Fruit fly (Drosophila melanogaster) whole organism, prepupa: ENCODE measurements around the gene Pur-alpha.
A peak's percentile ranks its signal among the peaks of the same experiment; 100 is the strongest.

Experiments
- CG10631 ChIP-seq: fragments of 200-800 bp; sonication (Bioruptor generic); optimal IDR thresholded peaks from 2 replicates; lab custom pipeline; 2016; ENCODE audit warnings: missing biosample characterization, missing genetic modification characterization
- CG11762 ChIP-seq: fragments of 200-800 bp; sonication (Bioruptor generic); optimal IDR thresholded peaks from 3 replicates; lab custom pipeline; 2016; ENCODE audit warnings: missing biosample characterization, missing genetic modification characterization; ENCODE audit not compliant: insufficient read depth
- CG11902 ChIP-seq: fragments of 200-800 bp; sonication (Bioruptor generic); optimal IDR thresholded peaks from 3 replicates; lab custom pipeline; 2016; ENCODE audit warnings: missing biosample characterization, missing genetic modification characterization
- CG1621 ChIP-seq: fragments of 200-800 bp; sonication (Bioruptor generic); optimal IDR thresholded peaks from 3 replicates; lab custom pipeline; 2018; ENCODE audit warnings: missing biosample characterization, mild to moderate bottlenecking, missing genetic modification characterization
- CG16779 ChIP-seq: fragments of 200-800 bp; sonication (Bioruptor generic); optimal IDR thresholded peaks from 3 replicates; lab custom pipeline; 2017; ENCODE audit warnings: missing biosample characterization, mild to moderate bottlenecking, missing genetic modification characterization
- CG3032 ChIP-seq: fragments of 200-800 bp; optimal IDR thresholded peaks from 2 replicates; lab custom pipeline; 2019; ENCODE audit warnings: missing biosample characterization, mild to moderate bottlenecking, missing genetic modification characterization, moderate library complexity
- CG32006 ChIP-seq: fragments of 200-800 bp; sonication (Bioruptor generic); optimal IDR thresholded peaks from 3 replicates; lab custom pipeline; 2017; ENCODE audit warnings: missing biosample characterization, mild to moderate bottlenecking, missing genetic modification characterization
- CG34406 ChIP-seq: fragments of 200-800 bp; sonication (Bioruptor generic); optimal IDR thresholded peaks from 3 replicates; lab custom pipeline; 2016; ENCODE audit warnings: missing biosample characterization, missing genetic modification characterization
- CG3919 ChIP-seq: fragments of 200-800 bp; sonication (Bioruptor generic); optimal IDR thresholded peaks from 3 replicates; lab custom pipeline; 2016; ENCODE audit warnings: missing biosample characterization, missing genetic modification characterization
- CG4318 ChIP-seq: fragments of 200-800 bp; sonication (Bioruptor generic); optimal IDR thresholded peaks from 3 replicates; lab custom pipeline; 2017; ENCODE audit warnings: missing biosample characterization, mild to moderate bottlenecking, missing genetic modification characterization
- CG6276 ChIP-seq: fragments of 200-800 bp; sonication (Bioruptor generic); optimal IDR thresholded peaks from 2 replicates; lab custom pipeline; 2017; ENCODE audit warnings: missing biosample characterization, mild to moderate bottlenecking, missing genetic modification characterization
- CG6792 ChIP-seq: fragments of 200-800 bp; sonication (Bioruptor generic); optimal IDR thresholded peaks from 3 replicates; lab custom pipeline; 2016; ENCODE audit warnings: missing biosample characterization, missing genetic modification characterization
- CG6808 ChIP-seq: fragments of 200-800 bp; sonication (Bioruptor generic); optimal IDR thresholded peaks from 3 replicates; lab custom pipeline; 2017; ENCODE audit warnings: missing biosample characterization, missing genetic modification characterization, mild to moderate bottlenecking, moderate library complexity, missing genetic modification reagents
- CG7368 ChIP-seq: fragments of 200-800 bp; sonication (Bioruptor generic); optimal IDR thresholded peaks from 3 replicates; lab custom pipeline; 2016; ENCODE audit warnings: missing biosample characterization, missing genetic modification characterization
- CG8119 ChIP-seq: fragments of 200-800 bp; sonication (Bioruptor generic); IDR thresholded peaks from 3 replicates; pipeline ENCODE4 v1.3.6; 2022; ENCODE audit warnings: missing biosample characterization, missing genetic modification characterization
- CG8319 ChIP-seq: fragments of 200-800 bp; sonication (Bioruptor generic); optimal IDR thresholded peaks from 3 replicates; lab custom pipeline; 2016; ENCODE audit warnings: missing biosample characterization, missing genetic modification characterization
- CG8632 ChIP-seq: fragments of 200-800 bp; sonication (Bioruptor generic); optimal IDR thresholded peaks from 3 replicates; lab custom pipeline; 2016; ENCODE audit warnings: missing biosample characterization, missing genetic modification characterization
- CG9139 ChIP-seq: fragments of 200-800 bp; sonication (Bioruptor generic); optimal IDR thresholded peaks from 3 replicates; lab custom pipeline; 2017; ENCODE audit warnings: missing biosample characterization, mild to moderate bottlenecking, missing genetic modification characterization
- Eip78C ChIP-seq: fragments of 200-800 bp; sonication (Bioruptor generic); peaks from one replicate; lab custom pipeline; 2016; ENCODE audit warnings: missing biosample characterization, missing genetic modification characterization
- Eip93F ChIP-seq: fragments of 200-800 bp; sonication (Bioruptor generic); optimal IDR thresholded peaks from 2 replicates; lab custom pipeline; 2016; ENCODE audit warnings: missing biosample characterization, mild to moderate bottlenecking, missing genetic modification characterization
- Ets21C ChIP-seq: fragments of 200-800 bp; sonication (Bioruptor generic); optimal IDR thresholded peaks from 3 replicates; lab custom pipeline; 2016; ENCODE audit warnings: missing biosample characterization, missing genetic modification characterization
- Ets96B ChIP-seq: fragments of 200-800 bp; optimal IDR thresholded peaks from 2 replicates; lab custom pipeline; 2019; ENCODE audit warnings: missing biosample characterization, mild to moderate bottlenecking, missing genetic modification characterization, moderate library complexity
- Gug ChIP-seq: fragments of 200-800 bp; sonication (Bioruptor generic); IDR thresholded peaks from 2 replicates; pipeline ENCODE4 v1.3.6; 2022; ENCODE audit warnings: missing biosample characterization, missing genetic modification characterization
- Hr39 ChIP-seq: fragments of 200-800 bp; sonication (Bioruptor generic); optimal IDR thresholded peaks from 2 replicates; lab custom pipeline; 2016; ENCODE audit warnings: missing biosample characterization, missing genetic modification characterization
- Lpt ChIP-seq: fragments of 200-800 bp; sonication (Bioruptor generic); optimal IDR thresholded peaks from 3 replicates; lab custom pipeline; 2016; ENCODE audit warnings: missing biosample characterization, missing genetic modification characterization
- Met ChIP-seq: fragments of 200-800 bp; sonication (Bioruptor generic); optimal IDR thresholded peaks from 3 replicates; lab custom pipeline; 2016; ENCODE audit warnings: missing biosample characterization, missing genetic modification characterization
- Smox ChIP-seq: fragments of 200-800 bp; sonication (Bioruptor generic); optimal IDR thresholded peaks from 3 replicates; lab custom pipeline; 2016; ENCODE audit warnings: missing biosample characterization, missing genetic modification characterization
- Sox102F ChIP-seq: fragments of 200-800 bp; sonication (Bioruptor generic); optimal IDR thresholded peaks from 2 replicates; lab custom pipeline; 2016; ENCODE audit warnings: missing biosample characterization, mild to moderate bottlenecking, missing genetic modification characterization
- Sox14 ChIP-seq: fragments of 200-800 bp; sonication (Bioruptor generic); optimal IDR thresholded peaks from 3 replicates; lab custom pipeline; 2016; ENCODE audit warnings: missing biosample characterization, missing genetic modification characterization
- achi ChIP-seq: fragments of 200-800 bp; sonication (Bioruptor generic); optimal IDR thresholded peaks from 3 replicates; lab custom pipeline; 2016; ENCODE audit warnings: missing biosample characterization, missing genetic modification characterization
- acj6 ChIP-seq: fragments of 200-800 bp; sonication (Bioruptor generic); optimal IDR thresholded peaks from 3 replicates; lab custom pipeline; 2016; ENCODE audit warnings: missing biosample characterization, missing genetic modification characterization
- cyc ChIP-seq: fragments of 200-800 bp; sonication (Bioruptor generic); optimal IDR thresholded peaks from 3 replicates; lab custom pipeline; 2016; ENCODE audit warnings: missing biosample characterization, missing genetic modification characterization
- dac ChIP-seq: fragments of 200-800 bp; sonication (Bioruptor generic); optimal IDR thresholded peaks from 2 replicates; lab custom pipeline; 2017; ENCODE audit warnings: missing biosample characterization, mild to moderate bottlenecking, missing genetic modification characterization
- dsx ChIP-seq: fragments of 200-800 bp; optimal IDR thresholded peaks from 3 replicates; lab custom pipeline; 2019; ENCODE audit warnings: missing biosample characterization, mild to moderate bottlenecking, missing genetic modification characterization, moderate library complexity; ENCODE audit not compliant: poor library complexity, severe bottlenecking
- eg ChIP-seq: fragments of 200-800 bp; sonication (Bioruptor generic); IDR thresholded peaks from 3 replicates; pipeline ENCODE4 v1.3.6; 2022; ENCODE audit warnings: missing biosample characterization, missing genetic modification characterization
- fd85E ChIP-seq: fragments of 200-800 bp; sonication (Bioruptor generic); optimal IDR thresholded peaks from 3 replicates; lab custom pipeline; 2016; ENCODE audit warnings: missing biosample characterization, missing genetic modification characterization
- fkh ChIP-seq: fragments of 200-800 bp; sonication (Bioruptor generic); optimal IDR thresholded peaks from 3 replicates; lab custom pipeline; 2017; ENCODE audit warnings: missing biosample characterization, mild to moderate bottlenecking, missing genetic modification characterization, moderate library complexity
- lz ChIP-seq: fragments of 200-800 bp; sonication (Bioruptor generic); optimal IDR thresholded peaks from 3 replicates; lab custom pipeline; 2016; ENCODE audit warnings: missing biosample characterization, missing genetic modification characterization
- net ChIP-seq: fragments of 200-800 bp; sonication (Bioruptor generic); optimal IDR thresholded peaks from 3 replicates; lab custom pipeline; 2016; ENCODE audit warnings: missing biosample characterization, missing genetic modification characterization
- pdm3 ChIP-seq: fragments of 200-800 bp; sonication (Bioruptor generic); optimal IDR thresholded peaks from 3 replicates; lab custom pipeline; 2016; ENCODE audit warnings: missing biosample characterization, missing genetic modification characterization
- salr ChIP-seq, 2 experiments: fragments of 200-800 bp; sonication (Bioruptor generic); optimal IDR thresholded peaks; 3 replicates each; lab custom pipeline; 2016 to 2018; ENCODE audit warnings: missing biosample characterization in 2 of 2, missing genetic modification characterization in 2 of 2, mild to moderate bottlenecking in 1 of 2
- spab ChIP-seq: fragments of 200-800 bp; sonication (Bioruptor generic); optimal IDR thresholded peaks from 2 replicates; lab custom pipeline; 2017; ENCODE audit warnings: missing biosample characterization, mild to moderate bottlenecking, missing genetic modification characterization, missing genetic modification reagents
- ss ChIP-seq, 2 experiments: fragments of 200-800 bp; sonication (Bioruptor generic); optimal IDR thresholded peaks; 2 replicates in 1 of 2; 3 replicates in 1 of 2; lab custom pipeline; 2017 to 2018; ENCODE audit warnings: mild to moderate bottlenecking in 2 of 2, missing biosample characterization in 2 of 2, missing genetic modification characterization in 2 of 2, moderate library complexity in 1 of 2
- topi ChIP-seq: fragments of 200-800 bp; sonication (Bioruptor generic); optimal IDR thresholded peaks from 3 replicates; lab custom pipeline; 2016; ENCODE audit warnings: missing biosample characterization, missing genetic modification characterization
- vri ChIP-seq: fragments of 200-800 bp; sonication (Bioruptor generic); optimal IDR thresholded peaks from 3 replicates; lab custom pipeline; 2016; ENCODE audit warnings: missing biosample characterization, mild to moderate bottlenecking, missing genetic modification characterization

Gene Pur-alpha

dm6 chr4:508405-508955, 49.3 kb upstream of the Pur-alpha start:
- TF ChIP-seq Sox14 (GFP tag; lab: Kevin White, UChicago) (peak; percentile 19), eg (GFP tag; lab: Robert Waterston, UW) (no peak), Met (GFP tag; lab: Kevin White, UChicago) (no peak), CG7368 (peak; percentile 10), Lpt (GFP tag; lab: Kevin White, UChicago) (peak; percentile 10), net (GFP tag; lab: Kevin White, UChicago) (no peak), CG1621 (tag; lab: Kevin White, UChicago) (peak; percentile 15), dsx (GFP tag; lab: Kevin White, UChicago) (peak; percentile 38), ss (GFP tag; optimal IDR thresholded peaks at IDR 0.05; lab: Kevin White, UChicago) (peak in 1 of 2 experiments; percentile 55), vri (GFP tag; lab: Kevin White, UChicago) (no peak)

DNA sequence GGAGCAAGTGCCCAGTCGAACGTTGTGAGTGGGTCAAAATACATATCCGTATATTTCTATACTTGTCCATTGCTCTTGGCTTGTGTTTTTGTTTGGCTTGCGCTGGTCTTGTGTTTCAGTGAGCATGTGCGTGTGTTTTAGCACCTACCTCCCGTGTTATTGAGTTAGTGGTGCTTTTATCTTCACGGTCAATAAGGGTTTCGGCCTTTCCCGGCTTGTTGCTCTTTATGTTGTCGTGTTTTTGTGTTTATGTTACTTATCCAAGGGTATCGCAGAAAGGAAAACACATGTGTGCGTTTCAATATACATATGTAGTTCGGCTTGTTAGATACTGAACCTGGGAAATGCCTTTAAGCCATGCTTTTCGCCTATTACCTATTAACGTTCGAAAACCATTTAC, 48.0 kb upstream of the Pur-alpha start:
- TF ChIP-seq ss (GFP tag; optimal IDR thresholded peaks at IDR 0.05; lab: Kevin White, UChicago) (peak in 1 of 2 experiments; percentile 24), CG32006 (GFP tag; lab: Kevin White, UChicago) (no peak), CG11762 (GFP tag; lab: Kevin White, UChicago) (no peak), dsx (GFP tag; lab: Kevin White, UChicago) (no peak), Hr39 (GFP tag; lab: Kevin White, UChicago) (no peak), Smox (GFP tag; lab: Kevin White, UChicago) (no peak), acj6 (no peak), CG11902 (no peak), CG6792 (GFP tag; lab: Kevin White, UChicago) (no peak), fkh (GFP tag; lab: Kevin White, UChicago) (peak; percentile 65), Eip78C (peak; percentile 28)

dm6 chr4:519421-519987, 38.3 kb upstream of the Pur-alpha start:
- no peak for TF ChIP-seq CG8119 (GFP tag; lab: Robert Waterston, UW)
- TF ChIP-seq CG11762 (GFP tag; lab: Kevin White, UChicago) = no peak
- TF ChIP-seq salr (GFP tag; optimal IDR thresholded peaks at IDR 0.05; lab: Kevin White, UChicago) = no peak
- TF ChIP-seq CG8632 (GFP tag; lab: Kevin White, UChicago) = no peak
- TF ChIP-seq dac = no peak
- TF ChIP-seq CG6276 = no peak
- TF ChIP-seq CG3032 = no peak
- TF ChIP-seq CG16779 (tag; lab: Kevin White, UChicago) = no peak
- no peak for TF ChIP-seq CG34406 (GFP tag; lab: Kevin White, UChicago)
- TF ChIP-seq Lpt (GFP tag; lab: Kevin White, UChicago) = peak; percentile 8
- no peak for TF ChIP-seq CG10631 (GFP tag; lab: Kevin White, UChicago)
- TF ChIP-seq ss (GFP tag; optimal IDR thresholded peaks at IDR 0.05; lab: Kevin White, UChicago) = peak; percentile 42 to 67
- TF ChIP-seq Sox102F (GFP tag; lab: Kevin White, UChicago) = no peak
- no peak for TF ChIP-seq Eip93F
- TF ChIP-seq CG9139 (GFP tag; lab: Kevin White, UChicago) = peak; percentile 11
- TF ChIP-seq achi (GFP tag; lab: Kevin White, UChicago) = no peak
- no peak for TF ChIP-seq Ets96B
- no peak for TF ChIP-seq CG7368
- no peak for TF ChIP-seq spab (GFP tag; lab: Kevin White, UChicago)
- no peak for TF ChIP-seq Ets21C (GFP tag; lab: Kevin White, UChicago)
- TF ChIP-seq cyc = no peak
- TF ChIP-seq fd85E (GFP tag; lab: Kevin White, UChicago) = no peak
- TF ChIP-seq Gug (GFP tag; lab: Robert Waterston, UW) = no peak
- TF ChIP-seq Sox14 (GFP tag; lab: Kevin White, UChicago) = peak; percentile 62
- no peak for TF ChIP-seq topi
- TF ChIP-seq net (GFP tag; lab: Kevin White, UChicago) = no peak
- no peak for TF ChIP-seq CG4318 (GFP tag; lab: Kevin White, UChicago)
- TF ChIP-seq CG32006 (GFP tag; lab: Kevin White, UChicago) = no peak
- no peak for TF ChIP-seq CG11902
- no peak for TF ChIP-seq Smox (GFP tag; lab: Kevin White, UChicago)
- no peak for TF ChIP-seq eg (GFP tag; lab: Robert Waterston, UW)
- TF ChIP-seq CG6808 = no peak
- no peak for TF ChIP-seq lz
- TF ChIP-seq CG3919 (GFP tag; lab: Kevin White, UChicago) = no peak
- no peak for TF ChIP-seq CG8319
- TF ChIP-seq pdm3 (GFP tag; lab: Kevin White, UChicago) = no peak
